Worm (Caenorhabditis elegans) whole organism, L1 larva: ENCODE results near the gene vha-2.

ENCODE experiments used
- C04F5.9 ChIP-seq: sonication (generic microtip); optimal IDR thresholded peaks from 2 replicates; lab custom pipeline; 2016; ENCODE audit warnings: missing genetic modification characterization, missing compliant biosample characterization
- C16A3.4 ChIP-seq: fragments of 150-350 bp; optimal IDR thresholded peaks from 2 replicates; lab custom pipeline; 2014; ENCODE audit warnings: missing biosample characterization, missing genetic modification characterization
- F16B12.6 ChIP-seq: fragments of 150-350 bp; optimal IDR thresholded peaks from 2 replicates; lab custom pipeline; 2014; ENCODE audit warnings: missing biosample characterization, missing genetic modification characterization
- aha-1 ChIP-seq: fragments of 150-350 bp; optimal IDR thresholded peaks from 2 replicates; lab custom pipeline; 2014; ENCODE audit warnings: missing biosample characterization, missing genetic modification characterization
- alr-1 ChIP-seq: fragments of 200-800 bp; sonication (Bioruptor generic); optimal IDR thresholded peaks from 2 replicates; lab custom pipeline; 2018; ENCODE audit warnings: borderline replicate concordance, mild to moderate bottlenecking, missing genetic modification characterization, missing compliant biosample characterization
- ama-1 ChIP-seq: fragments of 150-350 bp; optimal IDR thresholded peaks from 2 replicates; lab custom pipeline; 2014
- blmp-1 ChIP-seq: fragments of 150-350 bp; optimal IDR thresholded peaks from 2 replicates; lab custom pipeline; 2014; ENCODE audit warnings: missing biosample characterization, missing genetic modification characterization
- ceh-63 ChIP-seq: fragments of 200-800 bp; sonication (Bioruptor generic); optimal IDR thresholded peaks from 2 replicates; lab custom pipeline; 2018; ENCODE audit warnings: mild to moderate bottlenecking, missing genetic modification characterization, missing compliant biosample characterization
- ceh-88 ChIP-seq: fragments of 200-800 bp; sonication (Bioruptor generic); IDR thresholded peaks from 2 replicates; pipeline ENCODE4 v1.3.6; 2022; ENCODE audit warnings: missing genetic modification characterization, missing compliant biosample characterization
- dsc-1 ChIP-seq: sonication (generic microtip); optimal IDR thresholded peaks from 2 replicates; lab custom pipeline; 2016; ENCODE audit warnings: mild to moderate bottlenecking, missing genetic modification characterization, missing compliant biosample characterization
- efl-3 ChIP-seq: fragments of 200-800 bp; sonication (Bioruptor generic); optimal IDR thresholded peaks from 2 replicates; lab custom pipeline; 2018; ENCODE audit warnings: mild to moderate bottlenecking, missing genetic modification characterization, missing compliant biosample characterization
- egl-13 ChIP-seq: sonication (generic microtip); optimal IDR thresholded peaks from 2 replicates; lab custom pipeline; 2016; ENCODE audit warnings: missing genotype, missing genetic modification reagents, missing genetic modification characterization, missing compliant biosample characterization
- egl-27 ChIP-seq, 2 experiments: fragments of 150-350 bp in 1 of 2; sonication (generic microtip); optimal IDR thresholded peaks; 3 replicates each; lab custom pipeline; 2017 to 2018; ENCODE audit warnings: missing biosample characterization in 2 of 2, missing genetic modification characterization in 2 of 2, missing genetic modification reagents in 2 of 2
- elt-3 ChIP-seq, 6 experiments: fragments of 150-350 bp in 1 of 6; sonication (generic microtip); optimal IDR thresholded peaks; 2 replicates each; lab custom pipeline; 2017 to 2018; ENCODE audit warnings: missing biosample characterization in 6 of 6, missing genetic modification characterization in 6 of 6, inconsistent platforms in 1 of 6
- fkh-10 ChIP-seq: sonication (generic microtip); optimal IDR thresholded peaks from 2 replicates; lab custom pipeline; 2017; ENCODE audit warnings: missing biosample characterization, missing genetic modification reagents, missing genetic modification characterization
- fkh-8 ChIP-seq: sonication (generic microtip); optimal IDR thresholded peaks from 2 replicates; lab custom pipeline; 2016; ENCODE audit warnings: mild to moderate bottlenecking, missing genetic modification characterization, missing compliant biosample characterization
- hpl-2 ChIP-seq: fragments of 150-350 bp; optimal IDR thresholded peaks from 2 replicates; lab custom pipeline; 2014; ENCODE audit warnings: missing biosample characterization, missing genetic modification reagents, missing genetic modification characterization
- isw-1 ChIP-seq: fragments of 200-800 bp; sonication (Bioruptor generic); IDR thresholded peaks from 2 replicates; pipeline ENCODE4 v1.3.6; 2022; ENCODE audit warnings: missing genetic modification characterization, missing compliant biosample characterization
- jun-1 ChIP-seq: fragments of 150-350 bp; optimal IDR thresholded peaks from 2 replicates; lab custom pipeline; 2014; ENCODE audit warnings: missing biosample characterization, missing genetic modification reagents, missing genetic modification characterization
- lin-13 ChIP-seq: fragments of 150-350 bp; optimal IDR thresholded peaks from 2 replicates; lab custom pipeline; 2014; ENCODE audit warnings: missing biosample characterization, missing genetic modification reagents, missing genetic modification characterization
- lin-14 ChIP-seq: fragments of 200-800 bp; sonication (Bioruptor generic); optimal IDR thresholded peaks from 2 replicates; lab custom pipeline; 2018; ENCODE audit warnings: mild to moderate bottlenecking, missing genetic modification characterization, moderate library complexity, missing compliant biosample characterization
- lin-15B ChIP-seq: fragments of 150-350 bp; sonication (generic microtip); optimal IDR thresholded peaks from 3 replicates; lab custom pipeline; 2014; ENCODE audit warnings: missing biosample characterization, missing genetic modification characterization
- lir-3 ChIP-seq: sonication (generic microtip); optimal IDR thresholded peaks from 2 replicates; lab custom pipeline; 2016; ENCODE audit warnings: mild to moderate bottlenecking, missing genetic modification characterization, moderate library complexity, missing compliant biosample characterization; ENCODE audit not compliant: poor library complexity
- lsy-2 ChIP-seq, 2 experiments: fragments of 150-350 bp; optimal IDR thresholded peaks; 2 replicates each; lab custom pipeline; 2014; ENCODE audit warnings: missing biosample characterization in 2 of 2, missing genetic modification characterization in 2 of 2
- mef-2 ChIP-seq: fragments of 150-350 bp; optimal IDR thresholded peaks from 2 replicates; lab custom pipeline; 2014; ENCODE audit warnings: missing biosample characterization, missing genetic modification characterization
- mep-1 ChIP-seq: fragments of 150-350 bp; optimal IDR thresholded peaks from 2 replicates; lab custom pipeline; 2014; ENCODE audit warnings: missing biosample characterization, missing genetic modification characterization
- nhr-12 ChIP-seq: sonication (generic microtip); optimal IDR thresholded peaks from 2 replicates; lab custom pipeline; 2017; ENCODE audit warnings: missing biosample characterization, missing genetic modification characterization
- nhr-19 ChIP-seq: fragments of 200-800 bp; sonication (Bioruptor generic); conservative IDR thresholded peaks from 2 replicates; pipeline ENCODE4 v1.3.6; 2022; ENCODE audit warnings: missing genetic modification characterization, missing compliant biosample characterization
- nhr-20 ChIP-seq: sonication (generic microtip); optimal IDR thresholded peaks from 2 replicates; lab custom pipeline; 2016; ENCODE audit warnings: mild to moderate bottlenecking, missing genetic modification characterization, missing compliant biosample characterization
- nhr-237 ChIP-seq: fragments of 150-350 bp; optimal IDR thresholded peaks from 2 replicates; lab custom pipeline; 2014; ENCODE audit warnings: missing biosample characterization, missing genetic modification characterization
- nhr-47 ChIP-seq: sonication (generic microtip); optimal IDR thresholded peaks from 2 replicates; lab custom pipeline; 2016; ENCODE audit warnings: mild to moderate bottlenecking, missing genetic modification characterization, moderate library complexity, missing compliant biosample characterization
- nhr-71 ChIP-seq: sonication (generic microtip); optimal IDR thresholded peaks from 2 replicates; lab custom pipeline; 2016; ENCODE audit warnings: mild to moderate bottlenecking, missing genetic modification characterization, moderate library complexity, missing compliant biosample characterization
- nhr-76 ChIP-seq: sonication (generic microtip); optimal IDR thresholded peaks from 2 replicates; lab custom pipeline; 2017; ENCODE audit warnings: missing biosample characterization, missing genetic modification characterization
- nhr-84 ChIP-seq: sonication (generic microtip); optimal IDR thresholded peaks from 2 replicates; lab custom pipeline; 2017; ENCODE audit warnings: missing biosample characterization, missing genetic modification characterization
- nhr-85 ChIP-seq: sonication (generic microtip); peaks from one replicate; lab custom pipeline; 2016; ENCODE audit warnings: missing genetic modification characterization, inconsistent platforms, missing compliant biosample characterization
- nhr-90 ChIP-seq: sonication (generic microtip); optimal IDR thresholded peaks from 2 replicates; lab custom pipeline; 2016; ENCODE audit warnings: mild to moderate bottlenecking, missing genetic modification characterization, missing compliant biosample characterization; ENCODE audit not compliant: poor library complexity
- pax-3 ChIP-seq: fragments of 200-800 bp; sonication (Bioruptor generic); optimal IDR thresholded peaks from 2 replicates; lab custom pipeline; 2018; ENCODE audit warnings: mild to moderate bottlenecking, missing genetic modification characterization, moderate library complexity, missing compliant biosample characterization
- rnt-1 ChIP-seq: sonication (generic microtip); optimal IDR thresholded peaks from 2 replicates; lab custom pipeline; 2016; ENCODE audit warnings: mild to moderate bottlenecking, missing genetic modification characterization, moderate library complexity, missing compliant biosample characterization
- snpc-4 ChIP-seq: fragments of 150-350 bp; optimal IDR thresholded peaks from 2 replicates; lab custom pipeline; 2014; ENCODE audit warnings: missing biosample characterization, missing genetic modification characterization
- snu-23 ChIP-seq: sonication (generic microtip); optimal IDR thresholded peaks from 2 replicates; lab custom pipeline; 2016; ENCODE audit warnings: missing genetic modification characterization, missing compliant biosample characterization
- sox-4 ChIP-seq: sonication (generic microtip); optimal IDR thresholded peaks from 2 replicates; lab custom pipeline; 2016; ENCODE audit warnings: missing genetic modification characterization, missing compliant biosample characterization
- sptf-1 ChIP-seq: fragments of 150-350 bp; optimal IDR thresholded peaks from 2 replicates; lab custom pipeline; 2014; ENCODE audit warnings: missing biosample characterization, missing genetic modification characterization
- sup-37 ChIP-seq: fragments of 200-800 bp; sonication (Bioruptor generic); optimal IDR thresholded peaks from 2 replicates; lab custom pipeline; 2018; ENCODE audit warnings: mild to moderate bottlenecking, missing genetic modification characterization, missing compliant biosample characterization
- swsn-7 ChIP-seq: sonication (generic microtip); optimal IDR thresholded peaks from 2 replicates; lab custom pipeline; 2016; ENCODE audit warnings: missing genetic modification characterization, missing compliant biosample characterization
- tbx-2 ChIP-seq: sonication (generic microtip); optimal IDR thresholded peaks from 2 replicates; lab custom pipeline; 2016; ENCODE audit warnings: missing genetic modification characterization, missing compliant biosample characterization
- tlp-1 ChIP-seq: fragments of 150-350 bp; optimal IDR thresholded peaks from 2 replicates; lab custom pipeline; 2014; ENCODE audit warnings: missing biosample characterization, missing genetic modification characterization
- unc-30 ChIP-seq: sonication (generic microtip); optimal IDR thresholded peaks from 2 replicates; lab custom pipeline; 2017; ENCODE audit warnings: missing biosample characterization, missing genetic modification characterization
- unc-86 ChIP-seq: sonication (generic microtip); optimal IDR thresholded peaks from 2 replicates; lab custom pipeline; 2016; ENCODE audit warnings: missing genetic modification characterization, missing compliant biosample characterization
- unc-98 ChIP-seq: fragments of 200-800 bp; sonication (Bioruptor generic); IDR thresholded peaks from 2 replicates; pipeline ENCODE4 v1.3.6; 2022; ENCODE audit warnings: missing genetic modification characterization, missing compliant biosample characterization
- xbp-1 ChIP-seq: sonication (generic microtip); optimal IDR thresholded peaks from 2 replicates; lab custom pipeline; 2016; ENCODE audit warnings: missing genetic modification characterization, missing compliant biosample characterization
- zip-4 ChIP-seq: fragments of 200-800 bp; sonication (Bioruptor generic); optimal IDR thresholded peaks from 2 replicates; lab custom pipeline; 2018; ENCODE audit warnings: mild to moderate bottlenecking, missing genetic modification characterization, moderate library complexity, missing compliant biosample characterization
- ztf-4 ChIP-seq: fragments of 150-350 bp; optimal IDR thresholded peaks from 2 replicates; lab custom pipeline; 2014; ENCODE audit warnings: missing biosample characterization, missing genetic modification characterization

Gene vha-2

ce11 chrIII:9807560-9808046 lies 25.6 kb downstream of the vha-2 start (continued):
- TF ChIP-seq ztf-4: peak; percentile 64
- TF ChIP-seq nhr-20 (tag; lab: Kevin White, UChicago): peak; percentile 65
- TF ChIP-seq blmp-1 (tag; lab: Kevin White, UChicago): peak; percentile 67
- no peak for TF ChIP-seq pax-3
- peak in 2 of 6 experiments; percentile 36 to 75 for TF ChIP-seq elt-3 (tag; optimal IDR thresholded peaks at IDR 0.05; lab: Kevin White, UChicago)
- TF ChIP-seq nhr-85: peak; percentile 83
- TF ChIP-seq nhr-90 (tag; lab: Kevin White, UChicago): peak; percentile 43
- peak; percentile 28 for TF ChIP-seq lin-14 (GFP tag; lab: Kevin White, UChicago)
- TF ChIP-seq lsy-2 (tag; optimal IDR thresholded peaks at IDR 0.05; lab: Kevin White, UChicago): peak in 1 of 2 experiments; percentile 39

ce11 chrIII:9808179-9808578 lies 26.2 kb downstream of the vha-2 start, which contains the start of gene gtap-2:
Gene gtap-2 (plus strand): TSS chrIII:9808544.
- TF ChIP-seq mef-2 (tag; lab: Kevin White, UChicago) (no peak), aha-1 (no peak), ama-1 (lab: Kevin White, UChicago) (no peak), fkh-8 (tag; lab: Kevin White, UChicago) (peak; percentile 47), unc-86 (tag; lab: Kevin White, UChicago) (no peak), xbp-1 (no peak), unc-98 (GFP tag; lab: Robert Waterston, UW) (peak; percentile 38; the same call in 1 of the 2 replicates), ceh-88 (GFP tag; lab: Robert Waterston, UW) (no peak), ztf-4 (no peak), lin-15B (tag; lab: Kevin White, UChicago) (no peak), ceh-63 (GFP tag; lab: Kevin White, UChicago) (no peak), F16B12.6 (tag; lab: Kevin White, UChicago) (no peak), egl-13 (peak; percentile 32), tbx-2 (tag; lab: Kevin White, UChicago) (no peak), snpc-4 (tag; lab: Kevin White, UChicago) (peak; percentile 34), zip-4 (GFP tag; lab: Kevin White, UChicago) (no peak), lin-14 (GFP tag; lab: Kevin White, UChicago) (peak; percentile 21), sox-4 (tag; lab: Kevin White, UChicago) (peak; percentile 1), jun-1 (no peak), sup-37 (GFP tag; lab: Kevin White, UChicago) (no peak), nhr-19 (GFP tag; lab: Robert Waterston, UW) (no peak), alr-1 (tag; lab: Kevin White, UChicago) (no peak), egl-27 (tag; optimal IDR thresholded peaks at IDR 0.05; lab: Kevin White, UChicago) (no peak), sptf-1 (tag; lab: Kevin White, UChicago) (no peak), tlp-1 (no peak), unc-30 (tag; lab: Kevin White, UChicago) (no peak), lsy-2 (tag; optimal IDR thresholded peaks at IDR 0.05; lab: Kevin White, UChicago) (peak; percentile 44 to 83), C16A3.4 (peak; percentile 45), snu-23 (GFP tag; lab: Kevin White, UChicago) (peak; percentile 9), rnt-1 (tag; lab: Kevin White, UChicago) (no peak), isw-1 (peak; percentile 18; the same call in 1 of the 2 replicates), nhr-76 (tag; lab: Kevin White, UChicago) (no peak), hpl-2 (no peak), nhr-90 (tag; lab: Kevin White, UChicago) (peak; percentile 10), mep-1 (tag; lab: Kevin White, UChicago) (no peak), nhr-237 (tag; lab: Kevin White, UChicago) (no peak), nhr-84 (tag; lab: Kevin White, UChicago) (no peak), lin-13 (no peak), nhr-71 (tag; lab: Kevin White, UChicago) (peak; percentile 20), nhr-47 (tag; lab: Kevin White, UChicago) (peak; percentile 54), C04F5.9 (tag; lab: Kevin White, UChicago) (peak; percentile 14), fkh-10 (no peak), nhr-12 (tag; lab: Kevin White, UChicago) (no peak), dsc-1 (tag; lab: Kevin White, UChicago) (peak; percentile 14), lir-3 (tag; lab: Kevin White, UChicago) (peak; percentile 25), swsn-7 (tag; lab: Kevin White, UChicago) (no peak), efl-3 (GFP tag; lab: Kevin White, UChicago) (no peak)
